2 worm cellular contexts compared by ENCODE assay signal in the genomic region with DNA sequence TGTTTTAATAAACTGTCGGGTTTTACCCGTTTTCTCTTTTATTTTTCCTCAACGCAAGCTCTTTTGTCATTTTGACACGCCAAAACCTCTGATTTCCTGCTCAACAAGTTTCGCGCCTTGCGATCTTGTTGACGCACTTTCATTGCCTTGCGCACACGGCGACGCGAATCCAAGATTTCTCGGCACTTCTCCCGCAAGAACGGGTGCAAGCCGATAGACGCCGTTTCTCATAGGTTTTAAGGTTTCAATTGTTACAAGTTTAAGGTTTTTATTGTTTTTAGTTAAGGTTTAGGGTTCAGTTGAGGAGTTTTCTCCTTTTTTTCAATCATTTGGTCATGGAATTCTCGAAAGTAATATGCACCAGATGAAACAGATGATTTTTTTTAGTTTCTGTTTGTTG.
TF ChIP-seq lines count a peak whose summit lies in the region.
"Not testable (repeated sequence)": the region's sequence is repeated elsewhere in the genome, so short reads cannot be mapped to it uniquely, and the experiment has no call there.

No protein-coding gene starts in this region.

TF ChIP-seq in whole organism, L4 larva, 104 proteins besides CTCF, POLR2A, EP300 and RAD21:
- TF ChIP-seq snpc-1.2 (GFP tag; IDR thresholded peaks at IDR 0.05; lab: Robert Waterston, UW) = peak; percentile 78

TF ChIP-seq in whole organism, young adult, 124 proteins besides CTCF, POLR2A, EP300 and RAD21:
- TF ChIP-seq snpc-4 (GFP tag; optimal IDR thresholded peaks at IDR 0.05; lab: Kevin White, UChicago) = not testable (repeated sequence)
- peak in 1 of 4 experiments; percentile 35 for TF ChIP-seq snpc-4 (tag; optimal IDR thresholded peaks at IDR 0.05; lab: Kevin White, UChicago)
- peak; percentile 68; the same call in 1 of the 2 replicates for TF ChIP-seq attf-6 (GFP tag; IDR thresholded peaks at IDR 0.05; lab: Robert Waterston, UW)
